Fruit fly (Drosophila melanogaster) whole organism, embryonic: Measurements from ENCODE around the gene Pdxk.

Experiments
- Abd-B ChIP-seq: fragments of 200-800 bp; sonication (Bioruptor generic); optimal IDR thresholded peaks from 2 replicates; lab custom pipeline; 2018; ENCODE audit warnings: missing biosample characterization, mild to moderate bottlenecking, missing genetic modification characterization, moderate library complexity
- Ada2b ChIP-seq: fragments of 200-800 bp; sonication (Bioruptor generic); IDR thresholded peaks from 2 replicates; pipeline ENCODE4 v1.3.6; 2022; ENCODE audit warnings: missing biosample characterization, missing genetic modification characterization
- Atf-2 ChIP-seq: fragments of 200-800 bp; sonication (Bioruptor generic); optimal IDR thresholded peaks from 2 replicates; lab custom pipeline; 2016; ENCODE audit warnings: missing biosample characterization, missing genetic modification characterization
- Bteb2 ChIP-seq: fragments of 200-800 bp; sonication (Bioruptor generic); optimal IDR thresholded peaks from 2 replicates; lab custom pipeline; 2016; ENCODE audit warnings: missing biosample characterization, missing genetic modification characterization
- CG10147 ChIP-seq: fragments of 200-800 bp; sonication (Bioruptor generic); optimal IDR thresholded peaks from 2 replicates; lab custom pipeline; 2019; ENCODE audit warnings: missing biosample characterization, mild to moderate bottlenecking, missing genetic modification characterization, moderate library complexity
- CG1233 ChIP-seq: fragments of 200-800 bp; sonication (Bioruptor generic); optimal IDR thresholded peaks from 4 replicates; lab custom pipeline; 2018; ENCODE audit warnings: missing biosample characterization, mild to moderate bottlenecking, missing genetic modification characterization
- CG12659 ChIP-seq: fragments of 200-800 bp; sonication (Bioruptor generic); optimal IDR thresholded peaks from 3 replicates; lab custom pipeline; 2017; ENCODE audit warnings: mild to moderate bottlenecking, missing biosample characterization, missing genetic modification reagents, missing genetic modification characterization
- CG13123 ChIP-seq: fragments of 200-800 bp; sonication (Bioruptor generic); optimal IDR thresholded peaks from 2 replicates; lab custom pipeline; 2016; ENCODE audit warnings: missing biosample characterization, missing genetic modification characterization
- CG15011 ChIP-seq: fragments of 200-800 bp; sonication (Bioruptor generic); optimal IDR thresholded peaks from 3 replicates; lab custom pipeline; 2018; ENCODE audit warnings: missing biosample characterization, mild to moderate bottlenecking, missing genetic modification characterization
- CG15073 ChIP-seq: fragments of 200-800 bp; sonication (Bioruptor generic); optimal IDR thresholded peaks from 2 replicates; lab custom pipeline; 2016; ENCODE audit warnings: missing biosample characterization, missing genetic modification characterization
- CG16863 ChIP-seq: fragments of 200-800 bp; sonication (Bioruptor generic); optimal IDR thresholded peaks from 3 replicates; lab custom pipeline; 2016; ENCODE audit warnings: missing biosample characterization, missing genetic modification characterization
- CG18619 ChIP-seq: fragments of 200-800 bp; sonication (Bioruptor generic); optimal IDR thresholded peaks from 3 replicates; lab custom pipeline; 2017; ENCODE audit warnings: missing biosample characterization, mild to moderate bottlenecking, missing genetic modification characterization
- CG3838 ChIP-seq: fragments of 200-800 bp; sonication (Bioruptor generic); optimal IDR thresholded peaks from 3 replicates; lab custom pipeline; 2016; ENCODE audit warnings: missing biosample characterization, missing genetic modification characterization
- CG3995 ChIP-seq: fragments of 200-800 bp; sonication (Bioruptor generic); optimal IDR thresholded peaks from 3 replicates; lab custom pipeline; 2016; ENCODE audit warnings: missing biosample characterization, missing genetic modification characterization
- Camta ChIP-seq: fragments of 200-800 bp; sonication (Bioruptor generic); optimal IDR thresholded peaks from 2 replicates; lab custom pipeline; 2016; ENCODE audit warnings: missing biosample characterization, missing genetic modification characterization
- Dad ChIP-seq: fragments of 200-800 bp; sonication (Bioruptor generic); optimal IDR thresholded peaks from 3 replicates; lab custom pipeline; 2016; ENCODE audit warnings: missing biosample characterization, missing genetic modification characterization
- Fer2 ChIP-seq: fragments of 200-800 bp; sonication (Bioruptor generic); optimal IDR thresholded peaks from 2 replicates; lab custom pipeline; 2018; ENCODE audit warnings: missing biosample characterization, mild to moderate bottlenecking, missing genetic modification characterization, moderate library complexity
- GATAe ChIP-seq: fragments of 200-800 bp; sonication (Bioruptor generic); conservative IDR thresholded peaks from 2 replicates; pipeline ENCODE4 v1.3.6; 2022; ENCODE audit warnings: missing biosample characterization, missing genetic modification characterization
- HHEX ChIP-seq: fragments of 200-800 bp; sonication (Bioruptor generic); optimal IDR thresholded peaks from 3 replicates; lab custom pipeline; 2017; ENCODE audit warnings: missing biosample characterization, mild to moderate bottlenecking, missing genetic modification characterization, missing genetic modification reagents
- HLH4C ChIP-seq: fragments of 200-800 bp; sonication (Bioruptor generic); IDR thresholded peaks from 3 replicates; pipeline ENCODE4 v1.3.6; 2022; ENCODE audit warnings: missing biosample characterization, missing genetic modification characterization; ENCODE audit not compliant: partially characterized antibody
- Nf-YA ChIP-seq: fragments of 200-800 bp; sonication (Bioruptor generic); IDR thresholded peaks from 2 replicates; pipeline ENCODE4 v1.3.6; 2022; ENCODE audit warnings: missing biosample characterization, missing genetic modification characterization
- NfI ChIP-seq: fragments of 200-800 bp; sonication (Bioruptor generic); optimal IDR thresholded peaks from 3 replicates; lab custom pipeline; 2018; ENCODE audit warnings: missing biosample characterization, mild to moderate bottlenecking, missing genetic modification characterization, moderate library complexity
- Opbp ChIP-seq: fragments of 200-800 bp; sonication (Bioruptor generic); IDR thresholded peaks from 3 replicates; pipeline ENCODE4 v1.3.6; 2022; ENCODE audit warnings: missing biosample characterization, missing genetic modification characterization; ENCODE audit not compliant: partially characterized antibody
- Sin3A ChIP-seq: fragments of >200 bp; optimal IDR thresholded peaks from 2 replicates; lab custom pipeline; 2018
- Sox102F ChIP-seq: fragments of 200-800 bp; sonication (Bioruptor generic); optimal IDR thresholded peaks from 2 replicates; lab custom pipeline; 2018; ENCODE audit warnings: missing biosample characterization, mild to moderate bottlenecking, missing genetic modification characterization, moderate library complexity
- Sry-β ChIP-seq: fragments of 200-800 bp; sonication (Bioruptor generic); optimal IDR thresholded peaks from 2 replicates; lab custom pipeline; 2018; ENCODE audit warnings: missing biosample characterization, mild to moderate bottlenecking, missing genetic modification characterization, moderate library complexity
- Usf ChIP-seq: fragments of 200-800 bp; sonication (Bioruptor generic); optimal IDR thresholded peaks from 2 replicates; lab custom pipeline; 2017; ENCODE audit warnings: missing genotype, missing biosample characterization, missing genetic modification characterization
- Xbp1 ChIP-seq: fragments of 200-800 bp; sonication (Bioruptor generic); optimal IDR thresholded peaks from 3 replicates; lab custom pipeline; 2016; ENCODE audit warnings: missing biosample characterization, mild to moderate bottlenecking, missing genetic modification characterization
- ab ChIP-seq: fragments of 200-800 bp; sonication (Bioruptor generic); optimal IDR thresholded peaks from 2 replicates; lab custom pipeline; 2016; ENCODE audit warnings: missing biosample characterization, missing genetic modification characterization
- ac ChIP-seq: fragments of 200-800 bp; sonication (Bioruptor generic); optimal IDR thresholded peaks from 3 replicates; lab custom pipeline; 2017; ENCODE audit warnings: missing biosample characterization, mild to moderate bottlenecking, missing genetic modification characterization
- chm ChIP-seq: fragments of 200-800 bp; sonication (Bioruptor generic); IDR thresholded peaks from 2 replicates; pipeline ENCODE4 v1.3.6; 2022; ENCODE audit warnings: missing biosample characterization, missing genetic modification characterization
- dm ChIP-seq: fragments of 200-800 bp; sonication (Bioruptor generic); optimal IDR thresholded peaks from 3 replicates; lab custom pipeline; 2016; ENCODE audit warnings: missing biosample characterization, missing genetic modification characterization
- hbn ChIP-seq: fragments of 200-800 bp; sonication (Bioruptor generic); IDR thresholded peaks from 2 replicates; pipeline ENCODE4 v1.3.6; 2022; ENCODE audit warnings: missing biosample characterization, missing genetic modification characterization; ENCODE audit not compliant: partially characterized antibody
- her ChIP-seq: fragments of 200-800 bp; sonication (Bioruptor generic); optimal IDR thresholded peaks from 2 replicates; lab custom pipeline; 2016; ENCODE audit warnings: missing biosample characterization, missing genetic modification characterization
- luna ChIP-seq: fragments of 200-800 bp; sonication (Bioruptor generic); optimal IDR thresholded peaks from 2 replicates; lab custom pipeline; 2016; ENCODE audit warnings: missing biosample characterization, missing genetic modification characterization
- mld ChIP-seq: fragments of 200-800 bp; sonication (Bioruptor generic); IDR thresholded peaks from 3 replicates; pipeline ENCODE4 v1.3.6; 2022; ENCODE audit warnings: missing biosample characterization, missing genetic modification characterization; ENCODE audit not compliant: partially characterized antibody
- oc ChIP-seq: fragments of 200-800 bp; sonication (Bioruptor generic); optimal IDR thresholded peaks from 2 replicates; lab custom pipeline; 2018; ENCODE audit warnings: missing biosample characterization, mild to moderate bottlenecking, missing genetic modification characterization, moderate library complexity
- pan ChIP-seq, 4 experiments: fragments of >200 bp in 3 of 4; fragments of 200-800 bp in 1 of 4; sonication (Bioruptor generic) in 1 of 4; optimal IDR thresholded peaks in 3 of 4; IDR thresholded peaks in 1 of 4; 2 replicates each; pipeline versions ENCODE4 v1.3.6 to Lab custom; 2017 to 2022; ENCODE audit warnings: missing biosample characterization in 2 of 4, missing genetic modification characterization in 2 of 4, mixed read lengths in 1 of 4
- pnt ChIP-seq: fragments of 200-800 bp; sonication (Bioruptor generic); optimal IDR thresholded peaks from 3 replicates; lab custom pipeline; 2016; ENCODE audit warnings: missing biosample characterization, missing genetic modification characterization
- pros ChIP-seq: fragments of 200-800 bp; sonication (Bioruptor generic); optimal IDR thresholded peaks from 3 replicates; lab custom pipeline; 2019; ENCODE audit warnings: missing biosample characterization, mild to moderate bottlenecking, missing genetic modification characterization, moderate library complexity
- rib ChIP-seq: fragments of 200-800 bp; sonication (Bioruptor generic); IDR thresholded peaks from 2 replicates; pipeline ENCODE4 v1.3.6; 2022; ENCODE audit warnings: missing biosample characterization, missing genetic modification characterization
- ro ChIP-seq: fragments of 200-800 bp; sonication (Bioruptor generic); IDR thresholded peaks from 2 replicates; pipeline ENCODE4 v1.3.6; 2022; ENCODE audit warnings: missing biosample characterization, missing genetic modification characterization
- so ChIP-seq: fragments of 200-800 bp; sonication (Bioruptor generic); IDR thresholded peaks from 3 replicates; pipeline ENCODE4 v1.3.6; 2022; ENCODE audit warnings: missing biosample characterization, missing genetic modification characterization
- ssp ChIP-seq: fragments of 200-800 bp; sonication (Bioruptor generic); IDR thresholded peaks from 2 replicates; pipeline ENCODE4 v1.3.6; 2022; ENCODE audit warnings: missing biosample characterization, missing genetic modification characterization
- sug ChIP-seq: fragments of 200-800 bp; optimal IDR thresholded peaks from 2 replicates; lab custom pipeline; 2019; ENCODE audit warnings: missing biosample characterization, mild to moderate bottlenecking, missing genetic modification characterization, moderate library complexity
- tgo ChIP-seq: fragments of 200-800 bp; sonication (Bioruptor generic); IDR thresholded peaks from 3 replicates; pipeline ENCODE4 v1.3.6; 2022; ENCODE audit warnings: missing biosample characterization, missing genetic modification characterization
- twi ChIP-seq: fragments of 200-800 bp; optimal IDR thresholded peaks from 2 replicates; lab custom pipeline; 2019; ENCODE audit warnings: missing biosample characterization, mild to moderate bottlenecking, missing genetic modification characterization, moderate library complexity
- vnd ChIP-seq: fragments of 200-800 bp; sonication (Bioruptor generic); IDR thresholded peaks from 3 replicates; pipeline ENCODE4 v1.3.6; 2022; ENCODE audit warnings: missing biosample characterization, missing genetic modification characterization; ENCODE audit not compliant: partially characterized antibody
- z ChIP-seq: fragments of 200-800 bp; sonication (Bioruptor generic); IDR thresholded peaks from 3 replicates; pipeline ENCODE4 v1.3.6; 2022; ENCODE audit warnings: missing biosample characterization, missing genetic modification characterization
- zen ChIP-seq: fragments of 200-800 bp; sonication (Bioruptor generic); optimal IDR thresholded peaks from 3 replicates; lab custom pipeline; 2018; ENCODE audit warnings: missing biosample characterization, mild to moderate bottlenecking, missing genetic modification characterization, moderate library complexity
- zfh2 ChIP-seq: fragments of 200-800 bp; sonication (Bioruptor generic); optimal IDR thresholded peaks from 2 replicates; lab custom pipeline; 2016; ENCODE audit warnings: missing biosample characterization, missing genetic modification characterization

Pdxk gene

dm6 chr3L:9335711-9336110 lies 24.4 kb upstream of the Pdxk start (continued):
- TF ChIP-seq tgo (GFP tag; lab: Robert Waterston, UW), result peak; percentile 41; the same call in 1 of the 3 replicates
- peak; percentile 61; the same call in 1 of the 2 replicates for TF ChIP-seq GATAe (GFP tag; lab: Robert Waterston, UW)
- no peak for TF ChIP-seq Atf-2 (GFP tag; lab: Kevin White, UChicago)
- peak; percentile 65 for TF ChIP-seq sug (tag; lab: Kevin White, UChicago)
- no peak for TF ChIP-seq ac
- no peak for TF ChIP-seq Ada2b
- TF ChIP-seq Fer2 (tag; lab: Kevin White, UChicago), result no peak
- no peak for TF ChIP-seq dm
- TF ChIP-seq CG18619 (GFP tag; lab: Kevin White, UChicago), result no peak
- TF ChIP-seq ro, result no peak
- TF ChIP-seq luna (GFP tag; lab: Kevin White, UChicago), result no peak
- no peak for TF ChIP-seq NfI (GFP tag; lab: Kevin White, UChicago)
- TF ChIP-seq z, result no peak
- no peak for TF ChIP-seq pan (optimal IDR thresholded peaks at IDR 0.05; lab: Kevin White, UChicago)
- peak in 1 of 2 experiments; percentile 52 for TF ChIP-seq pan (GFP tag; optimal IDR thresholded peaks at IDR 0.05 in 1 of 2, IDR thresholded peaks at IDR 0.05 in 1 of 2)
- TF ChIP-seq pros (GFP tag; lab: Kevin White, UChicago), result no peak
- TF ChIP-seq HHEX (GFP tag; lab: Kevin White, UChicago), result no peak
- TF ChIP-seq CG3838 (GFP tag; lab: Kevin White, UChicago), result no peak
- no peak for TF ChIP-seq CG3995
- no peak for TF ChIP-seq CG12659
- no peak for TF ChIP-seq pnt
- TF ChIP-seq Abd-B (GFP tag; lab: Kevin White, UChicago), result no peak
- TF ChIP-seq zfh2 (GFP tag; lab: Kevin White, UChicago), result no peak
- TF ChIP-seq vnd (GFP tag; lab: Robert Waterston, UW), result no peak
- no peak for TF ChIP-seq Dad (GFP tag; lab: Kevin White, UChicago)
- peak; percentile 33; the same call in 2 of the 3 replicates for TF ChIP-seq HLH4C (GFP tag; lab: Robert Waterston, UW)
- TF ChIP-seq mld, result no peak
- no peak for TF ChIP-seq zen (tag; lab: Kevin White, UChicago)
- TF ChIP-seq hbn, result no peak
- no peak for TF ChIP-seq Sin3A (lab: Kevin White, UChicago)
- TF ChIP-seq Sox102F (GFP tag; lab: Kevin White, UChicago), result no peak
- no peak for TF ChIP-seq oc
- no peak for TF ChIP-seq twi
- no peak for TF ChIP-seq CG15073
- TF ChIP-seq chm (GFP tag; lab: Robert Waterston, UW), result no peak
- TF ChIP-seq Opbp (GFP tag; lab: Robert Waterston, UW), result no peak
- TF ChIP-seq Usf (GFP tag; lab: Kevin White, UChicago), result no peak
- TF ChIP-seq rib (GFP tag; lab: Robert Waterston, UW), result no peak; the same call in 1 of the 2 replicates
- TF ChIP-seq CG16863, result no peak
- TF ChIP-seq CG13123 (GFP tag; lab: Kevin White, UChicago), result no peak
- TF ChIP-seq ssp (GFP tag; lab: Robert Waterston, UW), result no peak
- no peak for TF ChIP-seq Nf-YA (GFP tag; lab: Robert Waterston, UW)
- no peak for TF ChIP-seq ab
- no peak for TF ChIP-seq Bteb2 (GFP tag; lab: Kevin White, UChicago)
- no peak for TF ChIP-seq so (GFP tag; lab: Robert Waterston, UW)
- no peak for TF ChIP-seq Sry-β
- no peak for TF ChIP-seq her (GFP tag; lab: Kevin White, UChicago)
- no peak for TF ChIP-seq CG15011 (GFP tag; lab: Kevin White, UChicago)
- no peak for TF ChIP-seq Camta (GFP tag; lab: Kevin White, UChicago)
- no peak for TF ChIP-seq CG10147
- no peak for TF ChIP-seq Xbp1 (GFP tag; lab: Kevin White, UChicago)
- no peak for TF ChIP-seq CG1233 (GFP tag; lab: Kevin White, UChicago)
